Fruit fly (Drosophila melanogaster) whole organism, wandering third instar larva: ENCODE measurements around the gene DopEcR.

Experiments
- Abd-B ChIP-seq: fragments of >200 bp; optimal IDR thresholded peaks from 2 replicates; lab custom pipeline; 2017; ENCODE audit warnings: missing biosample characterization, missing genetic modification characterization
- CG32264 ChIP-seq: fragments of 200-800 bp; sonication (Bioruptor generic); optimal IDR thresholded peaks from 2 replicates; lab custom pipeline; 2016; ENCODE audit warnings: missing biosample characterization, missing genetic modification characterization
- CG9705 ChIP-seq: fragments of 200-800 bp; sonication (Bioruptor generic); optimal IDR thresholded peaks from 2 replicates; lab custom pipeline; 2018; ENCODE audit warnings: missing biosample characterization, mild to moderate bottlenecking, missing genetic modification characterization
- CrebA ChIP-seq: fragments of 200-800 bp; sonication (Bioruptor generic); optimal IDR thresholded peaks from 2 replicates; lab custom pipeline; 2016; ENCODE audit warnings: missing biosample characterization, mild to moderate bottlenecking, missing genetic modification characterization, borderline replicate concordance
- Dfd ChIP-seq: fragments of >200 bp; optimal IDR thresholded peaks from 2 replicates; lab custom pipeline; 2017; ENCODE audit warnings: missing biosample characterization, missing genetic modification characterization
- Dif ChIP-seq: fragments of 200-275, 200-300 bp; sonication (Bioruptor generic); optimal IDR thresholded peaks from 2 replicates; lab custom pipeline; 2018; ENCODE audit warnings: missing biosample characterization, missing genetic modification characterization; ENCODE audit not compliant: partially characterized antibody
- HLH106 ChIP-seq: fragments of 200-800 bp; optimal IDR thresholded peaks from 3 replicates; lab custom pipeline; 2019; ENCODE audit warnings: missing biosample characterization, mild to moderate bottlenecking, missing genetic modification characterization, moderate library complexity
- Hnf4 ChIP-seq: fragments of 200-800 bp; sonication (Bioruptor generic); optimal IDR thresholded peaks from 2 replicates; lab custom pipeline; 2016; ENCODE audit warnings: missing biosample characterization, mild to moderate bottlenecking, missing genetic modification characterization
- Hr78 ChIP-seq: fragments of >200 bp; optimal IDR thresholded peaks from 2 replicates; lab custom pipeline; 2017; ENCODE audit warnings: missing biosample characterization, missing genetic modification characterization
- Hr83 ChIP-seq: fragments of 200-300 bp; sonication (Bioruptor generic); optimal IDR thresholded peaks from 2 replicates; lab custom pipeline; 2016; ENCODE audit warnings: missing biosample characterization, mild to moderate bottlenecking, missing genetic modification characterization, moderate library complexity; ENCODE audit not compliant: poor library complexity, severe bottlenecking
- Jra ChIP-seq: sonication (Bioruptor generic); optimal IDR thresholded peaks from 2 replicates; lab custom pipeline; 2016; ENCODE audit warnings: missing biosample characterization, missing genetic modification characterization
- Mio ChIP-seq: sonication (Bioruptor generic); optimal IDR thresholded peaks from 2 replicates; lab custom pipeline; 2016; ENCODE audit warnings: missing biosample characterization, missing genetic modification characterization
- Myc ChIP-seq: fragments of >200 bp; optimal IDR thresholded peaks from 2 replicates; lab custom pipeline; 2017
- N ChIP-seq: fragments of >200 bp; optimal IDR thresholded peaks from 2 replicates; lab custom pipeline; 2018; ENCODE audit warnings: missing biosample characterization, missing external identifiers, missing genetic modification characterization
- OdsH ChIP-seq: fragments of 200-800 bp; sonication (Bioruptor generic); optimal IDR thresholded peaks from 2 replicates; lab custom pipeline; 2016; ENCODE audit warnings: missing biosample characterization, mild to moderate bottlenecking, missing genetic modification characterization
- Rel ChIP-seq, 2 experiments: fragments of 200-800 bp; sonication (Bioruptor generic) in 1 of 2; optimal IDR thresholded peaks; 2 replicates in 1 of 2; 3 replicates in 1 of 2; lab custom pipeline; 2016 to 2019; ENCODE audit warnings: mild to moderate bottlenecking in 2 of 2, missing biosample characterization in 2 of 2, missing genetic modification characterization in 2 of 2, moderate library complexity in 1 of 2
- Sp1 ChIP-seq: fragments of 200-800 bp; sonication (Bioruptor generic); optimal IDR thresholded peaks from 3 replicates; lab custom pipeline; 2019; ENCODE audit warnings: missing biosample characterization, mild to moderate bottlenecking, missing genetic modification characterization, moderate library complexity
- Vsx2 ChIP-seq: fragments of 200-300, 225-300 bp; sonication (Bioruptor generic); optimal IDR thresholded peaks from 2 replicates; lab custom pipeline; 2018; ENCODE audit warnings: missing biosample characterization, missing genetic modification characterization; ENCODE audit not compliant: partially characterized antibody
- br ChIP-seq: fragments of 200-800 bp; sonication (Bioruptor generic); optimal IDR thresholded peaks from 2 replicates; lab custom pipeline; 2016; ENCODE audit warnings: missing biosample characterization, missing genetic modification characterization
- brk ChIP-seq: fragments of 200-800 bp; sonication (Bioruptor generic); optimal IDR thresholded peaks from 2 replicates; lab custom pipeline; 2016; ENCODE audit warnings: missing biosample characterization, mild to moderate bottlenecking, missing genetic modification characterization
- dl ChIP-seq, 2 experiments: fragments of 175-275, 200-275 bp in 1 of 2; fragments of 200-275 bp in 1 of 2; sonication (Bioruptor generic); optimal IDR thresholded peaks; lab custom pipeline; 2018; ENCODE audit warnings: mild to moderate bottlenecking in 2 of 2, missing biosample characterization in 2 of 2, missing genetic modification characterization in 2 of 2, moderate library complexity in 2 of 2; ENCODE audit not compliant: partially characterized antibody in 2 of 2, insufficient read depth in 1 of 2
- dsf ChIP-seq: sonication (Bioruptor generic); optimal IDR thresholded peaks from 2 replicates; lab custom pipeline; 2016; ENCODE audit warnings: missing biosample characterization, missing genetic modification characterization, borderline replicate concordance
- foxo ChIP-seq, 2 experiments: fragments of 200-800 bp; sonication (Bioruptor generic); optimal IDR thresholded peaks; 2 replicates in 1 of 2; 3 replicates in 1 of 2; lab custom pipeline; 2016 to 2017; ENCODE audit warnings: missing biosample characterization in 2 of 2, missing genetic modification characterization in 2 of 2
- fru ChIP-seq: fragments of 200-800 bp; sonication (Bioruptor generic); optimal IDR thresholded peaks from 3 replicates; lab custom pipeline; 2016; ENCODE audit warnings: missing biosample characterization, mild to moderate bottlenecking, missing genetic modification characterization
- h ChIP-seq: fragments of 200-800 bp; sonication (Bioruptor generic); optimal IDR thresholded peaks from 3 replicates; lab custom pipeline; 2016; ENCODE audit warnings: missing biosample characterization, mild to moderate bottlenecking, missing genetic modification characterization
- jim ChIP-seq: fragments of 175-275, 200-325 bp; sonication (Bioruptor generic); optimal IDR thresholded peaks from 2 replicates; lab custom pipeline; 2016; ENCODE audit warnings: missing biosample characterization, mild to moderate bottlenecking, missing genetic modification characterization
- lola ChIP-seq: fragments of >200 bp; optimal IDR thresholded peaks from 2 replicates; lab custom pipeline; 2017; ENCODE audit warnings: missing biosample characterization, missing genetic modification characterization
- pan ChIP-seq: fragments of >200 bp; optimal IDR thresholded peaks from 2 replicates; lab custom pipeline; 2017
- psq ChIP-seq: fragments of 200-800 bp; sonication (Bioruptor generic); optimal IDR thresholded peaks from 3 replicates; lab custom pipeline; 2017; ENCODE audit warnings: missing biosample characterization, mild to moderate bottlenecking, missing genetic modification characterization, moderate library complexity
- sv ChIP-seq: fragments of 200-800 bp; sonication (Bioruptor generic); optimal IDR thresholded peaks from 3 replicates; lab custom pipeline; 2016; ENCODE audit warnings: missing biosample characterization, missing genetic modification characterization
- tai ChIP-seq: sonication (Bioruptor generic); optimal IDR thresholded peaks from 2 replicates; lab custom pipeline; 2016; ENCODE audit warnings: missing biosample characterization, missing genetic modification characterization
- usp ChIP-seq: fragments of >200 bp; optimal IDR thresholded peaks from 2 replicates; lab custom pipeline; 2017; ENCODE audit warnings: missing biosample characterization, missing genetic modification characterization
- woc ChIP-seq: sonication (Bioruptor generic); optimal IDR thresholded peaks from 2 replicates; lab custom pipeline; 2016; ENCODE audit warnings: missing biosample characterization, mild to moderate bottlenecking, missing genetic modification characterization

DopEcR gene

dm6 chr3L:4341078-4341477 is 39.1 kb downstream of the DopEcR start:
- TF ChIP-seq Dfd (GFP tag; lab: Kevin White, UChicago), result no peak
- no peak for TF ChIP-seq lola (GFP tag; lab: Kevin White, UChicago)
- no peak for TF ChIP-seq Hnf4 (GFP tag; lab: Kevin White, UChicago)
- TF ChIP-seq brk (GFP tag; lab: Kevin White, UChicago), result no peak
- no peak for TF ChIP-seq CrebA (GFP tag; lab: Kevin White, UChicago)
- no peak for TF ChIP-seq dl (GFP tag; optimal IDR thresholded peaks at IDR 0.05; lab: Kevin White, UChicago; ENCODE audit: insufficient read depth in 1 of 2, partially characterized antibody in 2 of 2)
- TF ChIP-seq Abd-B (GFP tag; lab: Kevin White, UChicago), result no peak
- TF ChIP-seq tai (GFP tag; lab: Kevin White, UChicago), result no peak
- TF ChIP-seq br (GFP tag; lab: Kevin White, UChicago), result no peak
- TF ChIP-seq h (GFP tag; lab: Kevin White, UChicago), result no peak
- no peak for TF ChIP-seq CG9705 (GFP tag; lab: Kevin White, UChicago)
- no peak for TF ChIP-seq woc (GFP tag; lab: Kevin White, UChicago)
- TF ChIP-seq foxo (GFP tag; optimal IDR thresholded peaks at IDR 0.05; lab: Kevin White, UChicago), result no peak
- TF ChIP-seq Sp1 (GFP tag; lab: Kevin White, UChicago), result no peak
- no peak for TF ChIP-seq dsf

- TF ChIP-seq sv (no peak), Hr78 (no peak), Dif (GFP tag; lab: Kevin White, UChicago) (no peak), dl (GFP tag; optimal IDR thresholded peaks at IDR 0.05; lab: Kevin White, UChicago; ENCODE audit: insufficient read depth in 1 of 2, partially characterized antibody in 2 of 2) (no peak), Mio (no peak), jim (GFP tag; lab: Kevin White, UChicago) (no peak), lola (GFP tag; lab: Kevin White, UChicago) (no peak), HLH106 (tag; lab: Kevin White, UChicago) (no peak), pan (lab: Kevin White, UChicago) (no peak), usp (no peak)
These were observed 40.0 kb downstream of the DopEcR start for dm6 chr3L:4340227-4340626.

dm6 chr3L:4339525-4339924 is 40.7 kb downstream of the DopEcR start:
- no peak for TF ChIP-seq br (GFP tag; lab: Kevin White, UChicago)
- TF ChIP-seq OdsH (GFP tag; lab: Kevin White, UChicago), result no peak

dm6 chr3L:4336588-4336987 is 43.6 kb downstream of the DopEcR start:
- TF ChIP-seq psq (GFP tag; lab: Kevin White, UChicago) (no peak), N (GFP tag; lab: Kevin White, UChicago) (no peak), pan (lab: Kevin White, UChicago) (no peak), Rel (GFP tag; optimal IDR thresholded peaks at IDR 0.05; lab: Kevin White, UChicago) (no peak), Rel (tag; optimal IDR thresholded peaks at IDR 0.05; lab: Kevin White, UChicago) (no peak), Myc (lab: Kevin White, UChicago) (no peak), Abd-B (GFP tag; lab: Kevin White, UChicago) (no peak), brk (GFP tag; lab: Kevin White, UChicago) (no peak)

dm6 chr3L:4328048-4328447 is 52.1 kb downstream of the DopEcR start:
- TF ChIP-seq CG9705 (GFP tag; lab: Kevin White, UChicago), result no peak
- TF ChIP-seq CG32264 (GFP tag; lab: Kevin White, UChicago), result no peak
- no peak for TF ChIP-seq Vsx2 (GFP tag; lab: Kevin White, UChicago)
- TF ChIP-seq Sp1 (GFP tag; lab: Kevin White, UChicago), result no peak
- no peak for TF ChIP-seq pan (lab: Kevin White, UChicago)
- TF ChIP-seq fru (GFP tag; lab: Kevin White, UChicago), result no peak
- no peak for TF ChIP-seq Myc (lab: Kevin White, UChicago)
- no peak for TF ChIP-seq dl (GFP tag; optimal IDR thresholded peaks at IDR 0.05; lab: Kevin White, UChicago; ENCODE audit: insufficient read depth in 1 of 2, partially characterized antibody in 2 of 2)
- TF ChIP-seq N (GFP tag; lab: Kevin White, UChicago), result no peak
- no peak for TF ChIP-seq Jra (GFP tag; lab: Kevin White, UChicago)
- no peak for TF ChIP-seq brk (GFP tag; lab: Kevin White, UChicago)
- TF ChIP-seq Hr83 (GFP tag; lab: Kevin White, UChicago), result no peak
- no peak for TF ChIP-seq OdsH (GFP tag; lab: Kevin White, UChicago)
- TF ChIP-seq CrebA (GFP tag; lab: Kevin White, UChicago), result no peak
- no peak for TF ChIP-seq woc (GFP tag; lab: Kevin White, UChicago)
- TF ChIP-seq Hnf4 (GFP tag; lab: Kevin White, UChicago), result no peak
- no peak for TF ChIP-seq Dif (GFP tag; lab: Kevin White, UChicago)
- TF ChIP-seq foxo (GFP tag; optimal IDR thresholded peaks at IDR 0.05; lab: Kevin White, UChicago), result no peak
- TF ChIP-seq Dfd (GFP tag; lab: Kevin White, UChicago), result no peak
- no peak for TF ChIP-seq Hr78
- TF ChIP-seq, all 38 proteins: peak for 0
